Worm (Caenorhabditis elegans): ENCODE measurements around the gene Y48G9A.7.

Y48G9A.7 gene

ce11 chrIII:2112601-2113176 lies 2.3 kb downstream of the Y48G9A.7 start:
- no peak for TF ChIP-seq elt-3 (tag; optimal IDR thresholded peaks at IDR 0.05)
- TF ChIP-seq ceh-28 (tag; optimal IDR thresholded peaks at IDR 0.05), result peak; percentile 99

ce11 chrIII:2115322-2115721 lies 5.0 kb downstream of the Y48G9A.7 start:
- TF ChIP-seq ceh-82 (tag; optimal IDR thresholded peaks at IDR 0.05) (no peak), ceh-28 (tag; optimal IDR thresholded peaks at IDR 0.05) (peak; percentile 54)

DNA sequence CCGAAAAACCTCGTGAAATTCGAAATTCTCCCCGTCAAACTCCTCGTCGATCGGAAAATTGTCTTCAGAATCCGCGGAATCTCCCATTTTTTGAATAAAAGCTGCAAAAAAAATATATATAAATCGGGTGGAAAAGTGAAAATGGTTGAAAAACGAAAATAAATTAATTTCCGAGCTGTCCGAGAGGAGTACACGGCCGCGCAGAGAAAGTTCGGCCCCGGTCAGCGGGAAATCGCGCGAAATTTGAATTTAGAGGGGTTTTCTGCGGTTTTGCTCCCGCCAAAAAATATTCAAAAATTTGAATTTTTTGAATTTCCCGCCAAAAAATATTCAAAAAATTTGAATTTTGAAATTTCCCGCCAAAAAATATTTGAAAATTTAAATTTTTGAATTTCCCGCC lies 6.4 kb downstream of the Y48G9A.7 start, which contains the start of gene Y48G9A.11:
Gene Y48G9A.11 (minus strand): TSS at position 101 of the 400 bp plus-strand sequence.
- no peak for TF ChIP-seq skn-1 (tag; optimal IDR thresholded peaks at IDR 0.05)
- TF ChIP-seq egl-5 (tag; optimal IDR thresholded peaks at IDR 0.05), result no peak
- TF ChIP-seq lsy-12 (tag; optimal IDR thresholded peaks at IDR 0.05), result no peak
- no peak for TF ChIP-seq pha-4 (tag; optimal IDR thresholded peaks at IDR 0.05)
- no peak for TF ChIP-seq tbx-2 (tag; optimal IDR thresholded peaks at IDR 0.05)
- TF ChIP-seq fkh-10 (GFP tag; optimal IDR thresholded peaks at IDR 0.05), result no peak
- TF ChIP-seq nfya-1 (tag; optimal IDR thresholded peaks at IDR 0.05; ENCODE audit: insufficient read depth), result no peak
- TF ChIP-seq daf-12 (tag; optimal IDR thresholded peaks at IDR 0.05), result no peak
- no peak for TF ChIP-seq ceh-28 (tag; optimal IDR thresholded peaks at IDR 0.05)

DNA sequence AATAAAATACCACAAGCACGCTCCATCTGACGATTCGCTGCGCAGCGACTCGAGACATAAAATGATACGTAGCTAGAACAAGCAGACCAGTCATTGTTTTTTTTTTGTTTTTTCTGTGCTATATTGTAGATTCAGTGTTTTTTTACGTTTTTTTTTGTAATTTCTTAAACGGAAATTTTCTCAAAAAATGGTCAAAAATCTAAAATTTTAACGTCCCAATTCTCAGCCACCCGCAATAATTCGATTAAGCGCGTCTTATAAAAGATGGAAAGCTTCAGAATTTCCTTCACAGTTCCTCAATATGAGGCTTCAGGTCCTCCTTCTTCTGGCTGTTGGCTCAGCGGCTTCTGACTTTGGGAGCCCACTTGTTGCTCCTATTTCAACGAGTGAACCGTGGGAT lies 7.2 kb downstream of the Y48G9A.7 start, which contains the start of gene Y48G9A.6:
Gene Y48G9A.6 (plus strand): TSS at position 301 of the 400 bp plus-strand sequence.
- TF ChIP-seq elt-2 (tag; optimal IDR thresholded peaks at IDR 0.05), result no peak
- TF ChIP-seq fkh-2 (tag; optimal IDR thresholded peaks at IDR 0.05), result no peak
- no peak for TF ChIP-seq mml-1 (tag; optimal IDR thresholded peaks at IDR 0.05)
- no peak for TF ChIP-seq tbx-2 (tag; optimal IDR thresholded peaks at IDR 0.05)
- no peak for TF ChIP-seq unc-62 (GFP tag; optimal IDR thresholded peaks at IDR 0.05)
- no peak for TF ChIP-seq unc-39 (tag; optimal IDR thresholded peaks at IDR 0.05)
- TF ChIP-seq R02D3.7 (tag; optimal IDR thresholded peaks at IDR 0.05), result no peak
- TF ChIP-seq egl-27 (tag; optimal IDR thresholded peaks at IDR 0.05), result no peak
- no peak for TF ChIP-seq lsy-12 (tag; optimal IDR thresholded peaks at IDR 0.05)
- TF ChIP-seq snpc-4 (tag; optimal IDR thresholded peaks at IDR 0.05), result no peak
- TF ChIP-seq pqm-1 (tag; optimal IDR thresholded peaks at IDR 0.05), result no peak
- TF ChIP-seq sea-2 (GFP tag; optimal IDR thresholded peaks at IDR 0.05), result no peak
- no peak for TF ChIP-seq nhr-77 (tag; optimal IDR thresholded peaks at IDR 0.05)
- no peak for TF ChIP-seq nhr-28 (tag; optimal IDR thresholded peaks at IDR 0.05)
- no peak for TF ChIP-seq ceh-9 (tag; optimal IDR thresholded peaks at IDR 0.05)
- no peak for TF ChIP-seq jun-1 (tag; optimal IDR thresholded peaks at IDR 0.05)
- TF ChIP-seq nhr-12 (tag; optimal IDR thresholded peaks at IDR 0.05), result no peak
- no peak for TF ChIP-seq nhr-11 (tag; optimal IDR thresholded peaks at IDR 0.05)
- no peak for TF ChIP-seq nhr-237 (tag; optimal IDR thresholded peaks at IDR 0.05)
- TF ChIP-seq ztf-4 (tag; optimal IDR thresholded peaks at IDR 0.05), result no peak

ce11 chrIII:2123673-2124187 lies 13.4 kb downstream of the Y48G9A.7 start, which contains the start of gene frl-1:
Gene frl-1 (plus strand): TSS chrIII:2124137.
- TF ChIP-seq ceh-16 (tag; optimal IDR thresholded peaks at IDR 0.05) (no peak), lsy-12 (tag; optimal IDR thresholded peaks at IDR 0.05) (no peak), pha-4 (tag; optimal IDR thresholded peaks at IDR 0.05) (peak; percentile 68), skn-1 (tag; optimal IDR thresholded peaks at IDR 0.05) (no peak), mdl-1 (tag; optimal IDR thresholded peaks at IDR 0.05) (no peak), elt-2 (tag; optimal IDR thresholded peaks at IDR 0.05) (peak; percentile 68), R02D3.7 (tag; optimal IDR thresholded peaks at IDR 0.05) (no peak), lin-39 (tag; optimal IDR thresholded peaks at IDR 0.05) (no peak), unc-62 (GFP tag; optimal IDR thresholded peaks at IDR 0.05) (no peak), ztf-4 (tag; optimal IDR thresholded peaks at IDR 0.05) (no peak), tbx-2 (tag; optimal IDR thresholded peaks at IDR 0.05) (no peak), pqm-1 (tag; optimal IDR thresholded peaks at IDR 0.05) (peak; percentile 18), nhr-25 (tag; optimal IDR thresholded peaks at IDR 0.05) (no peak), ceh-82 (tag; optimal IDR thresholded peaks at IDR 0.05) (no peak), daf-12 (tag; optimal IDR thresholded peaks at IDR 0.05) (no peak), elt-1 (tag; optimal IDR thresholded peaks at IDR 0.05) (no peak)

All from whole organism, L3 larva.